Worm (Caenorhabditis elegans) whole organism, L4 larva: ENCODE measurements around the gene kap-1.

Source experiments
- D1046.2 ChIP-seq: fragments of 200-800 bp; sonication (Bioruptor generic); IDR thresholded peaks from 2 replicates; pipeline ENCODE4 v1.3.6; 2022; ENCODE audit warnings: missing genetic modification characterization, missing compliant biosample characterization
- F10B5.3 ChIP-seq: sonication (generic microtip); optimal IDR thresholded peaks from 2 replicates; lab custom pipeline; 2016; ENCODE audit warnings: mild to moderate bottlenecking, missing genetic modification characterization, missing compliant biosample characterization
- F44E2.7 ChIP-seq: fragments of 200-800 bp; sonication (Bioruptor generic); IDR thresholded peaks from 2 replicates; pipeline ENCODE4 v2.1.2; 2022; ENCODE audit warnings: missing genetic modification characterization, missing compliant biosample characterization
- F49E8.2 ChIP-seq: sonication (generic microtip); optimal IDR thresholded peaks from 2 replicates; lab custom pipeline; 2016; ENCODE audit warnings: missing compliant biosample characterization, mild to moderate bottlenecking, missing genetic modification characterization, borderline replicate concordance
- R02D3.7 ChIP-seq: fragments of 150-350 bp; sonication (generic microtip); optimal IDR thresholded peaks from 3 replicates; lab custom pipeline; 2014; ENCODE audit warnings: missing biosample characterization, missing genetic modification characterization
- T20F7.1 ChIP-seq: fragments of 200-800 bp; sonication (Bioruptor generic); optimal IDR thresholded peaks from 2 replicates; lab custom pipeline; 2018; ENCODE audit warnings: mild to moderate bottlenecking, missing genetic modification characterization, missing compliant biosample characterization
- T26A8.4 ChIP-seq: fragments of 200-800 bp; sonication (Bioruptor generic); IDR thresholded peaks from 2 replicates; pipeline ENCODE4 v1.3.6; 2022; ENCODE audit warnings: missing genetic modification characterization, missing compliant biosample characterization
- Y105C5A.15 ChIP-seq: fragments of 200-800 bp; sonication (Bioruptor generic); IDR thresholded peaks from 2 replicates; pipeline ENCODE4 v1.3.6; 2022; ENCODE audit warnings: missing genetic modification characterization, missing compliant biosample characterization
- Y75B8A.6 ChIP-seq: fragments of 200-800 bp; sonication (Bioruptor generic); IDR thresholded peaks from 2 replicates; pipeline ENCODE4 v1.3.6; 2022; ENCODE audit warnings: missing genetic modification reagents, missing genetic modification characterization, missing compliant biosample characterization
- ZK546.5 ChIP-seq, 2 experiments: sonication (generic microtip); optimal IDR thresholded peaks; 2 replicates each; lab custom pipeline; 2017; ENCODE audit warnings: missing biosample characterization in 2 of 2, missing genetic modification characterization in 2 of 2
- attf-4 ChIP-seq: sonication (generic microtip); optimal IDR thresholded peaks from 3 replicates; lab custom pipeline; 2017; ENCODE audit warnings: missing biosample characterization, missing genetic modification characterization
- ceh-44 ChIP-seq: fragments of 200-800 bp; sonication (Bioruptor generic); IDR thresholded peaks from 2 replicates; pipeline ENCODE4 v1.3.6; 2022; ENCODE audit warnings: missing genetic modification reagents, missing genetic modification characterization, missing compliant biosample characterization
- ceh-82 ChIP-seq: sonication (generic microtip); optimal IDR thresholded peaks from 2 replicates; lab custom pipeline; 2017; ENCODE audit warnings: missing biosample characterization, missing genetic modification characterization
- ces-1 ChIP-seq: fragments of 150-350 bp; sonication (generic microtip); optimal IDR thresholded peaks from 4 replicates; lab custom pipeline; 2014; ENCODE audit warnings: missing biosample characterization, missing genetic modification reagents, missing genetic modification characterization
- cey-2 ChIP-seq: sonication (generic microtip); optimal IDR thresholded peaks from 3 replicates; lab custom pipeline; 2017; ENCODE audit warnings: missing genetic modification characterization, mild to moderate bottlenecking, missing compliant biosample characterization, antibody characterized with exemption, borderline replicate concordance; ENCODE audit not compliant: insufficient read depth
- ctbp-1 ChIP-seq: fragments of 200-800 bp; sonication (Bioruptor generic); IDR thresholded peaks from 2 replicates; pipeline ENCODE4 v1.3.6; 2022; ENCODE audit warnings: missing genetic modification reagents, missing genetic modification characterization, missing compliant biosample characterization
- daf-12 ChIP-seq: fragments of 150-350 bp; optimal IDR thresholded peaks from 2 replicates; lab custom pipeline; 2014; ENCODE audit warnings: missing biosample characterization, missing genetic modification reagents, missing genetic modification characterization
- daf-19 ChIP-seq: fragments of 200-800 bp; sonication (Bioruptor generic); conservative IDR thresholded peaks from 2 replicates; pipeline ENCODE4 v1.3.6; 2022; ENCODE audit warnings: missing genetic modification characterization, missing compliant biosample characterization
- daf-8 ChIP-seq: fragments of 200-800 bp; sonication (Bioruptor generic); IDR thresholded peaks from 2 replicates; pipeline ENCODE4 v1.3.6; 2022; ENCODE audit warnings: missing genetic modification characterization, missing compliant biosample characterization
- dmd-9 ChIP-seq: fragments of 200-800 bp; sonication (Bioruptor generic); IDR thresholded peaks from 2 replicates; pipeline ENCODE4 v1.3.6; 2022; ENCODE audit warnings: missing genetic modification reagents, missing genetic modification characterization, missing compliant biosample characterization
- duxl-1 ChIP-seq: sonication (generic microtip); optimal IDR thresholded peaks from 2 replicates; lab custom pipeline; 2016; ENCODE audit warnings: mild to moderate bottlenecking, missing genetic modification characterization, moderate library complexity, missing compliant biosample characterization; ENCODE audit not compliant: poor library complexity
- dve-1 ChIP-seq: sonication (generic microtip); optimal IDR thresholded peaks from 2 replicates; lab custom pipeline; 2017; ENCODE audit warnings: antibody characterized with exemption, mild to moderate bottlenecking, missing genetic modification characterization, missing compliant biosample characterization; ENCODE audit not compliant: insufficient read depth
- egl-27 ChIP-seq: sonication (generic microtip); optimal IDR thresholded peaks from 3 replicates; lab custom pipeline; 2017; ENCODE audit warnings: missing biosample characterization, missing genetic modification reagents, missing genetic modification characterization
- fos-1 ChIP-seq: fragments of 150-350 bp; optimal IDR thresholded peaks from 2 replicates; lab custom pipeline; 2014; ENCODE audit warnings: missing biosample characterization, missing genetic modification characterization
- hlh-30 ChIP-seq: sonication (generic microtip); optimal IDR thresholded peaks from 2 replicates; lab custom pipeline; 2017; ENCODE audit warnings: antibody characterized with exemption, mild to moderate bottlenecking, missing genetic modification characterization, missing compliant biosample characterization; ENCODE audit not compliant: insufficient read depth
- lin-13 ChIP-seq: fragments of 150-350 bp; optimal IDR thresholded peaks from 2 replicates; lab custom pipeline; 2014; ENCODE audit warnings: missing biosample characterization, missing genetic modification reagents, missing genetic modification characterization
- lin-15B ChIP-seq: fragments of 150-350 bp; sonication (generic microtip); optimal IDR thresholded peaks from 3 replicates; lab custom pipeline; 2014; ENCODE audit warnings: missing biosample characterization, missing genetic modification characterization
- lin-38 ChIP-seq: fragments of 200-800 bp; sonication (Bioruptor generic); IDR thresholded peaks from 2 replicates; pipeline ENCODE4 v1.3.6; 2022; ENCODE audit warnings: missing genetic modification reagents, missing genetic modification characterization, missing compliant biosample characterization
- lin-39 ChIP-seq: fragments of 150-350 bp; optimal IDR thresholded peaks from 2 replicates; lab custom pipeline; 2014; ENCODE audit warnings: missing biosample characterization, missing genetic modification reagents, missing genetic modification characterization
- lsy-2 ChIP-seq, 2 experiments: fragments of 150-350 bp in 1 of 2; sonication (generic microtip) in 1 of 2; optimal IDR thresholded peaks; 2 replicates each; lab custom pipeline; 2014 to 2017; ENCODE audit warnings: missing biosample characterization in 2 of 2, missing genetic modification characterization in 2 of 2
- mep-1 ChIP-seq: fragments of 150-350 bp; sonication (generic microtip); optimal IDR thresholded peaks from 3 replicates; lab custom pipeline; 2014; ENCODE audit warnings: missing biosample characterization, missing genetic modification characterization
- nhr-102 ChIP-seq: sonication (generic microtip); optimal IDR thresholded peaks from 2 replicates; lab custom pipeline; 2016; ENCODE audit warnings: mild to moderate bottlenecking, missing genetic modification characterization, moderate library complexity, missing compliant biosample characterization
- nhr-111 ChIP-seq: fragments of 200-800 bp; sonication (Bioruptor generic); optimal IDR thresholded peaks from 2 replicates; lab custom pipeline; 2018; ENCODE audit warnings: mild to moderate bottlenecking, missing genetic modification characterization, missing compliant biosample characterization
- nhr-28 ChIP-seq: fragments of 150-350 bp; optimal IDR thresholded peaks from 2 replicates; lab custom pipeline; 2014; ENCODE audit warnings: missing biosample characterization, missing genetic modification characterization
- nhr-42 ChIP-seq: fragments of 200-800 bp; sonication (Bioruptor generic); IDR thresholded peaks from 2 replicates; pipeline ENCODE4 v1.3.6; 2022; ENCODE audit warnings: missing genetic modification characterization, missing compliant biosample characterization
- nhr-77 ChIP-seq: fragments of 150-350 bp; optimal IDR thresholded peaks from 2 replicates; lab custom pipeline; 2014; ENCODE audit warnings: missing biosample characterization, missing genetic modification characterization
- php-3 ChIP-seq: fragments of 200-800 bp; sonication (Bioruptor generic); IDR thresholded peaks from 2 replicates; pipeline ENCODE4 v1.3.6; 2022; ENCODE audit warnings: missing genetic modification reagents, missing genetic modification characterization, missing compliant biosample characterization
- pqm-1 ChIP-seq: sonication (generic microtip); optimal IDR thresholded peaks from 2 replicates; lab custom pipeline; 2017; ENCODE audit warnings: missing biosample characterization, missing genetic modification characterization
- saeg-2 ChIP-seq: fragments of 200-800 bp; sonication (Bioruptor generic); IDR thresholded peaks from 2 replicates; pipeline ENCODE4 v1.3.6; 2022; ENCODE audit warnings: missing genetic modification reagents, missing genetic modification characterization, missing compliant biosample characterization
- sdz-12 ChIP-seq: fragments of 200-800 bp; sonication (Bioruptor generic); optimal IDR thresholded peaks from 2 replicates; lab custom pipeline; 2018; ENCODE audit warnings: mild to moderate bottlenecking, missing genetic modification characterization, missing compliant biosample characterization
- set-16 ChIP-seq: fragments of 200-800 bp; sonication (Bioruptor generic); IDR thresholded peaks from 2 replicates; pipeline ENCODE4 v1.3.6; 2022; ENCODE audit warnings: missing genetic modification reagents, missing genetic modification characterization, missing compliant biosample characterization
- skn-1 ChIP-seq: fragments of 150-350 bp; optimal IDR thresholded peaks from 2 replicates; lab custom pipeline; 2014; ENCODE audit warnings: missing biosample characterization, missing genetic modification characterization
- snpc-4 ChIP-seq: fragments of 150-350 bp; optimal IDR thresholded peaks from 2 replicates; lab custom pipeline; 2014; ENCODE audit warnings: missing biosample characterization, missing genetic modification characterization
- unc-130 ChIP-seq: sonication (generic microtip); optimal IDR thresholded peaks from 2 replicates; lab custom pipeline; 2016; ENCODE audit warnings: missing genetic modification reagents, missing genetic modification characterization, missing compliant biosample characterization
- zag-1 ChIP-seq: fragments of 150-350 bp; optimal IDR thresholded peaks from 2 replicates; lab custom pipeline; 2014; ENCODE audit warnings: missing biosample characterization, missing genetic modification characterization
- zfp-2 ChIP-seq: sonication (generic microtip); optimal IDR thresholded peaks from 2 replicates; lab custom pipeline; 2016; ENCODE audit warnings: mild to moderate bottlenecking, missing genetic modification characterization, missing compliant biosample characterization
- zfp-3 ChIP-seq: fragments of 200-800 bp; sonication (Bioruptor generic); conservative IDR thresholded peaks from 2 replicates; pipeline ENCODE4 v1.3.6; 2022; ENCODE audit warnings: missing genetic modification reagents, missing genetic modification characterization, missing compliant biosample characterization
- ztf-7 ChIP-seq: fragments of 150-350 bp; optimal IDR thresholded peaks from 2 replicates; lab custom pipeline; 2014; ENCODE audit warnings: missing biosample characterization, missing genetic modification characterization

kap-1 gene

DNA sequence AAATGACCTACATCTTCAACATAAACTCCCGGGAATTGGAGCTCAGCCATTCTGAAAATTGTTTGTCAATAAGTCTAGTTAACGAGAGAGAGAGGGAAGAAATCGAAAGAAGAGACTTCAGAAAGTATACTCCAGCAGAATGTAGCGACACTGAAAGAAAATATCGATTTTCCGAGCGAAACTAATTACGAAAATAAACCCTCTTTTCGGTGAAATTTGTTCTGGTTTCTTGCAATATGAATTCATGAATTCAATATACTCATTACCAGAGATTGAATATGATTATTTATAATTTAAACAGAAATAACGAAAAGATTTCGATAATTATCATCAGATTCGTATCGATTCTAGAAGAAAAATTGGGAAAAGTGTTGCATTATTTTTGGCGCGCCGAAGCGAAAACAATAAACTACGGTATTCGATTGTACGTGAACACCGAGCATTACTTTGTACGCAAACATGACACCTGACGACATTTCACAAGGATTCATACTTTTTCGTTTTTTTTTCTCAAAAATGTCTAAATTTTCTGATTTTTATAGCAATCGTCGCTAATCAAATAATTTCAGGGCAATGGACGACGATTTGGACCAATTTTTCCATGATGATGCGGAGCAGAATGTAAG, 43.0 kb downstream of the kap-1 start, which contains the start of the genes hmg-4 and T20B12.3 (continued):
- TF ChIP-seq lin-38 (GFP tag; lab: Robert Waterston, UW) (peak; percentile 53), sdz-12 (GFP tag; lab: Kevin White, UChicago) (no peak), R02D3.7 (tag; lab: Kevin White, UChicago) (no peak), zag-1 (no peak), skn-1 (tag; lab: Kevin White, UChicago) (no peak), nhr-28 (tag; lab: Kevin White, UChicago) (no peak), set-16 (no peak), F49E8.2 (tag; lab: Kevin White, UChicago) (no peak), D1046.2 (no peak), T20F7.1 (GFP tag; lab: Kevin White, UChicago) (peak; percentile 44), Y75B8A.6 (GFP tag; lab: Robert Waterston, UW) (no peak), lin-13 (GFP tag; lab: Kevin White, UChicago) (no peak), php-3 (no peak), nhr-111 (GFP tag; lab: Kevin White, UChicago) (no peak), dmd-9 (no peak), nhr-42 (GFP tag; lab: Robert Waterston, UW) (no peak), lin-39 (no peak), attf-4 (tag; lab: Kevin White, UChicago) (no peak), Y105C5A.15 (no peak), pqm-1 (tag; lab: Kevin White, UChicago) (no peak), nhr-77 (tag; lab: Kevin White, UChicago) (no peak), zfp-2 (tag; lab: Kevin White, UChicago) (no peak), T26A8.4 (GFP tag; lab: Robert Waterston, UW) (no peak), daf-12 (no peak), daf-19 (GFP tag; lab: Robert Waterston, UW) (no peak), egl-27 (no peak), unc-130 (peak; percentile 34), ztf-7 (tag; lab: Kevin White, UChicago) (no peak), nhr-102 (tag; lab: Kevin White, UChicago) (no peak), cey-2 (tag; lab: Kevin White, UChicago) (no peak), zfp-3 (GFP tag; lab: Robert Waterston, UW) (no peak), ceh-44 (no peak), daf-8 (GFP tag; lab: Robert Waterston, UW) (no peak), lin-15B (no peak), mep-1 (tag; lab: Kevin White, UChicago) (peak; percentile 34), ces-1 (GFP tag; lab: Kevin White, UChicago) (no peak), snpc-4 (no peak), saeg-2 (GFP tag; lab: Robert Waterston, UW) (no peak), hlh-30 (tag; lab: Kevin White, UChicago) (peak; percentile 51), F44E2.7 (GFP tag; lab: Robert Waterston, UW) (no peak), fos-1 (no peak), ctbp-1 (GFP tag; lab: Robert Waterston, UW) (no peak), ZK546.5 (tag; optimal IDR thresholded peaks at IDR 0.05; lab: Kevin White, UChicago) (no peak), duxl-1 (no peak), F10B5.3 (tag; lab: Kevin White, UChicago) (no peak), ceh-82 (tag; lab: Kevin White, UChicago) (no peak), lsy-2 (tag; optimal IDR thresholded peaks at IDR 0.05; lab: Kevin White, UChicago) (peak in 1 of 2 experiments; percentile 98), dve-1 (tag; lab: Kevin White, UChicago) (peak; percentile 15)
- TF ChIP-seq, all 104 proteins: peak for 11
